Worm (Caenorhabditis elegans): Measurements from ENCODE around the gene mtl-2.

mtl-2 gene

ce11 chrV:14028256-14028743 lies 9.8 kb upstream of the mtl-2 start (continued):
- TF ChIP-seq mxl-3 (GFP tag; optimal IDR thresholded peaks at IDR 0.05), result peak; percentile 51
- TF ChIP-seq daf-19 (GFP tag; conservative IDR thresholded peaks at IDR 0.05), result no peak
- no peak for TF ChIP-seq ztf-7 (tag; optimal IDR thresholded peaks at IDR 0.05)
- no peak for TF ChIP-seq ztf-11 (tag; optimal IDR thresholded peaks at IDR 0.05)
- peak; percentile 56 for TF ChIP-seq dmd-6 (GFP tag; IDR thresholded peaks at IDR 0.05)
- TF ChIP-seq daf-12 (tag; optimal IDR thresholded peaks at IDR 0.05), result no peak
- TF ChIP-seq mdl-1 (tag; optimal IDR thresholded peaks at IDR 0.05), result peak in 1 of 2 experiments; percentile 0
- no peak; the same call in 1 of the 2 replicates for TF ChIP-seq hmg-1.1 (GFP tag; IDR thresholded peaks at IDR 0.05)
- peak; percentile 81 for TF ChIP-seq ceh-44 (GFP tag; IDR thresholded peaks at IDR 0.05)
- no peak for TF ChIP-seq nhr-28 (tag; optimal IDR thresholded peaks at IDR 0.05)
- TF ChIP-seq spr-3 (GFP tag; optimal IDR thresholded peaks at IDR 0.05), result peak; percentile 51
- TF ChIP-seq jun-1 (tag; optimal IDR thresholded peaks at IDR 0.05), result no peak

ce11 chrV:14027384-14027783 lies 8.9 kb upstream of the mtl-2 start, which contains the start of gene T08G5.3:
TSS of gene T08G5.3 (minus strand) at chrV:14027484.
- no peak for TF ChIP-seq ZK546.5 (tag; optimal IDR thresholded peaks at IDR 0.05)
- no peak for TF ChIP-seq mdl-1 (tag; optimal IDR thresholded peaks at IDR 0.05)
- TF ChIP-seq nhr-111 (GFP tag; optimal IDR thresholded peaks at IDR 0.05), result no peak
- no peak for TF ChIP-seq aly-2 (tag; optimal IDR thresholded peaks at IDR 0.05)
- no peak for TF ChIP-seq unc-39 (tag; optimal IDR thresholded peaks at IDR 0.05)

DNA sequence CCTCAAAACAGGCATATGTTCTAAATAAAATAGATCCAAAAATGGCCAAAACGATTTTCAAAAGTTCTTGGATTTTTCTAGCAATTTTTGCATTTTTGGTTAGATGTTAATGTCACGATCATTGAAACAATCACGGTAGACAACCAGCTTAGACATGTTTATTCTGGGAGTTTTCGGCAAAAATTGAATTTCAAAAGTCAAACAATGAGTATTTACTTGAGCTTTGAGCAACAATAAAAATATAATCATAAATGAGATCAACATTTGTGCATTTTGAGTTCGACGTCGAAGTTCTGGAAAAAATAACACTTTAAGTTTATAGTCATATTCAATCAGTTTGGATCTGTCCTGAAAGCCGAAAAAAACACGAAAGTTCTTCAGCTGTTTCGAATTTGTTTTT lies 7.7 kb upstream of the mtl-2 start, which contains the start of gene T08G5.2:
TSS of gene T08G5.2 (minus strand) at position 101 of the 400 bp plus-strand sequence.
- no peak for TF ChIP-seq fkh-10 (GFP tag; optimal IDR thresholded peaks at IDR 0.05)
- no peak for TF ChIP-seq lin-1 (GFP tag; IDR thresholded peaks at IDR 0.05)
- no peak for TF ChIP-seq daf-12 (tag; optimal IDR thresholded peaks at IDR 0.05)
- TF ChIP-seq nhr-237 (tag; optimal IDR thresholded peaks at IDR 0.05), result no peak

DNA sequence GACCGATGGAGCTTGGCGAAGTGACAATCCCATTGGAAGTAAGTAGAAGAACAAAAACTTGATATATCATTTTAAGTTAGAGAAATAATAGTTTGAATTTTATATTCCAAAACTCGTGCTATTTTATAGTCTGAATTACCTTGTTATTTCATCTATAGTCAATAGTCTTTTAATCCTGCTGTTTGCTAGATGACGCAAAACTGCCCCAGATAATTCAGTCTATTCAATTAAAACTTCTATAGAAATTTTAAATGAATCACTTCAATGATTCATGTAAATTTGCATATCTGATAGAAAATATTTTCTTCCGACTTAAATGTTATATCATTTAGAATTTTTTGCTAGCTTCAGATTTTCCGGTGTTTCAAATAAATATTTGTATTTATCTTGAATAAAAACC lies 4.6 kb upstream of the mtl-2 start, which contains the start of gene T08G5.15:
TSS of gene T08G5.15 (minus strand) at position 101 of the 400 bp plus-strand sequence.
- TF ChIP-seq set-16 (GFP tag; IDR thresholded peaks at IDR 0.05) (no peak), aha-1 (tag) (peak; percentile 7)

ce11 chrV:14017476-14017875 lies 997 bp downstream of the mtl-2 start, which contains the start of gene srh-308:
TSS of gene srh-308 (minus strand) at chrV:14017576.
- no peak for TF ChIP-seq madf-5 (GFP tag; IDR thresholded peaks at IDR 0.05)
- TF ChIP-seq fos-1 (tag; optimal IDR thresholded peaks at IDR 0.05), result no peak
- no peak for TF ChIP-seq gei-8 (GFP tag; optimal IDR thresholded peaks at IDR 0.05)
- no peak for TF ChIP-seq nhr-237 (tag; optimal IDR thresholded peaks at IDR 0.05)
- TF ChIP-seq daf-19 (GFP tag; conservative IDR thresholded peaks at IDR 0.05), result no peak
- TF ChIP-seq jun-1 (tag; optimal IDR thresholded peaks at IDR 0.05), result no peak
- no peak for TF ChIP-seq lsy-2 (tag; optimal IDR thresholded peaks at IDR 0.05)

DNA sequence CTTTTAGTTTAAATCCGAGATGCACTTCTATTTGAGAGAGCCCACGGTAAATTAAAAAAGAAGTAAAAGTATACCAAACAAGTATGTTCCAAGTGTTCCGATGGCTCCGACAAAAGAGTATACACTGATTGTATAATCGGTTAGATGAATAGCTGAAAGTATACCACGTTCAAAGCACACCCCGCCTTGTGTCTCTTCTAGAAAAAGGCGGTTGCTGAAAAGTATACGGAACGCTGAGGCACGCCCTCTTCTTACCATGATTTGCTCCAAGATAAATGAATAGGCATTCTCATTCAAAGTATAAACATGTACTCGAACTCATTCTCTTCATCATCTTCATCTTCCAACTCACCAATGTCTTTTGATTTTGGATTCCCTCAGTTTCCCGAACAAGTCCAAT lies 4.1 kb downstream of the mtl-2 start, which contains the start of gene end-3:
TSS of gene end-3 (plus strand) at position 301 of the 400 bp plus-strand sequence.
- TF ChIP-seq aha-1 (tag) (no peak), fkh-10 (GFP tag; optimal IDR thresholded peaks at IDR 0.05) (no peak), lin-15B (tag; optimal IDR thresholded peaks at IDR 0.05) (no peak), dmd-6 (GFP tag; IDR thresholded peaks at IDR 0.05) (no peak), Y48G9A.11 (GFP tag; IDR thresholded peaks at IDR 0.05) (no peak), cey-2 (tag; optimal IDR thresholded peaks at IDR 0.05; ENCODE audit: borderline replicate concordance, insufficient read depth) (no peak), ces-1 (GFP tag; optimal IDR thresholded peaks at IDR 0.05) (no peak), zfp-2 (tag; optimal IDR thresholded peaks at IDR 0.05) (no peak), ctbp-1 (GFP tag; IDR thresholded peaks at IDR 0.05) (no peak), T26A8.4 (GFP tag; IDR thresholded peaks at IDR 0.05) (no peak), nhr-6 (tag; optimal IDR thresholded peaks at IDR 0.05) (no peak), hlh-30 (tag; optimal IDR thresholded peaks at IDR 0.05; ENCODE audit: insufficient read depth) (no peak), F10B5.3 (tag; optimal IDR thresholded peaks at IDR 0.05) (no peak)
